Fruit fly (Drosophila melanogaster) whole organism, pupa: Measurements from ENCODE around the gene CG1983.

Experiments
- CG12605 ChIP-seq: fragments of 200-800 bp; sonication (Bioruptor generic); IDR thresholded peaks from 2 replicates; pipeline ENCODE4 v1.3.6; 2022; ENCODE audit warnings: missing biosample characterization, missing genetic modification characterization
- CG14655 ChIP-seq: fragments of 200-800 bp; sonication (Bioruptor generic); optimal IDR thresholded peaks from 3 replicates; lab custom pipeline; 2017; ENCODE audit warnings: mild to moderate bottlenecking, missing biosample characterization, missing genetic modification reagents, missing genetic modification characterization
- CG17806 ChIP-seq: fragments of 200-800 bp; sonication (Bioruptor generic); optimal IDR thresholded peaks from 2 replicates; lab custom pipeline; 2018; ENCODE audit warnings: missing biosample characterization, mild to moderate bottlenecking, missing genetic modification characterization, moderate library complexity
- CG4496 ChIP-seq: fragments of 200-800 bp; sonication (Bioruptor generic); IDR thresholded peaks from 3 replicates; pipeline ENCODE4 v1.3.6; 2022; ENCODE audit warnings: missing biosample characterization, missing genetic modification characterization
- CG8159 ChIP-seq: fragments of 200-800 bp; sonication (Bioruptor generic); optimal IDR thresholded peaks from 3 replicates; lab custom pipeline; 2018; ENCODE audit warnings: missing biosample characterization, mild to moderate bottlenecking, missing genetic modification characterization, moderate library complexity
- CG8301 ChIP-seq: fragments of 200-800 bp; sonication (Bioruptor generic); optimal IDR thresholded peaks from 2 replicates; lab custom pipeline; 2018; ENCODE audit warnings: missing biosample characterization, mild to moderate bottlenecking, missing genetic modification characterization
- EcR ChIP-seq: fragments of 200-800 bp; sonication (Bioruptor generic); optimal IDR thresholded peaks from 3 replicates; lab custom pipeline; 2019; ENCODE audit warnings: missing biosample characterization, missing genetic modification characterization, mild to moderate bottlenecking, moderate library complexity, missing genetic modification reagents
- Pif1B ChIP-seq: fragments of 200-800 bp; sonication (Bioruptor generic); optimal IDR thresholded peaks from 3 replicates; lab custom pipeline; 2016; ENCODE audit warnings: missing biosample characterization, missing genetic modification characterization
- Snoo ChIP-seq: fragments of 200-800 bp; sonication (Bioruptor generic); optimal IDR thresholded peaks from 3 replicates; lab custom pipeline; 2017; ENCODE audit warnings: missing biosample characterization, mild to moderate bottlenecking, missing genetic modification characterization, inconsistent platforms
- gl ChIP-seq: fragments of 200-800 bp; sonication (Bioruptor generic); optimal IDR thresholded peaks from 2 replicates; lab custom pipeline; 2018; ENCODE audit warnings: missing biosample characterization, mild to moderate bottlenecking, missing genetic modification characterization
- rn ChIP-seq: fragments of 200-800 bp; sonication (Bioruptor generic); IDR thresholded peaks from 2 replicates; pipeline ENCODE4 v1.3.6; 2022; ENCODE audit warnings: missing biosample characterization, missing genetic modification characterization

- TF ChIP-seq CG8159 (no peak), Pif1B (GFP tag; lab: Kevin White, UChicago) (no peak), EcR (no peak), rn (GFP tag; lab: Robert Waterston, UW) (no peak), CG8301 (tag; lab: Kevin White, UChicago) (no peak), CG14655 (GFP tag; lab: Kevin White, UChicago) (no peak), CG4496 (GFP tag; lab: Robert Waterston, UW) (no peak), Snoo (no peak), CG12605 (GFP tag; lab: Robert Waterston, UW) (no peak), CG17806 (no peak), gl (tag; lab: Kevin White, UChicago) (no peak)
These were observed 14.3 kb downstream of the CG1983 start for dm6 chr3R:30163228-30163627.
